Worm (Caenorhabditis elegans) whole organism, early embryonic: Measurements from ENCODE around the gene srr-8.

Source experiments
- B0310.2 ChIP-seq: sonication (generic microtip); optimal IDR thresholded peaks from 2 replicates; lab custom pipeline; 2016; ENCODE audit warnings: mild to moderate bottlenecking, missing genetic modification characterization, missing compliant biosample characterization
- F13C5.2 ChIP-seq: sonication (generic microtip); optimal IDR thresholded peaks from 2 replicates; lab custom pipeline; 2017; ENCODE audit warnings: mild to moderate bottlenecking, missing genetic modification characterization, inconsistent platforms, missing compliant biosample characterization
- aly-1 ChIP-seq: sonication (generic microtip); optimal IDR thresholded peaks from 2 replicates; lab custom pipeline; 2016; ENCODE audit warnings: missing genetic modification characterization, missing compliant biosample characterization
- ama-1 ChIP-seq: fragments of 150-350 bp; optimal IDR thresholded peaks from 2 replicates; lab custom pipeline; 2014
- ceh-13 ChIP-seq: fragments of 200-800 bp; sonication (Bioruptor generic); optimal IDR thresholded peaks from 2 replicates; lab custom pipeline; 2018; ENCODE audit warnings: mild to moderate bottlenecking, missing genetic modification characterization, missing compliant biosample characterization
- ceh-36 ChIP-seq: sonication (generic microtip); optimal IDR thresholded peaks from 2 replicates; lab custom pipeline; 2016; ENCODE audit warnings: missing genetic modification characterization, inconsistent platforms, missing compliant biosample characterization
- ets-7 ChIP-seq: sonication (generic microtip); optimal IDR thresholded peaks from 2 replicates; lab custom pipeline; 2016; ENCODE audit warnings: missing genotype, missing genetic modification characterization, missing compliant biosample characterization
- flt-1 ChIP-seq: fragments of 200-800 bp; sonication (Bioruptor generic); IDR thresholded peaks from 2 replicates; pipeline ENCODE4 v1.3.6; 2022; ENCODE audit warnings: missing genetic modification characterization, missing compliant biosample characterization
- hmbx-1 ChIP-seq: sonication (generic microtip); optimal IDR thresholded peaks from 2 replicates; lab custom pipeline; 2016; ENCODE audit warnings: mild to moderate bottlenecking, missing genetic modification characterization, missing compliant biosample characterization
- hmg-4 ChIP-seq: fragments of 200-800 bp; sonication (Bioruptor generic); optimal IDR thresholded peaks from 2 replicates; lab custom pipeline; 2018; ENCODE audit warnings: mild to moderate bottlenecking, missing genetic modification characterization, missing compliant biosample characterization
- hnd-1 ChIP-seq: sonication (generic microtip); optimal IDR thresholded peaks from 2 replicates; lab custom pipeline; 2016; ENCODE audit warnings: missing genetic modification characterization, missing compliant biosample characterization
- pes-1 ChIP-seq: fragments of 200-800 bp; sonication (Bioruptor generic); IDR thresholded peaks from 2 replicates; pipeline ENCODE4 v1.3.6; 2022; ENCODE audit warnings: missing genetic modification reagents, missing genetic modification characterization, missing compliant biosample characterization
- scrt-1 ChIP-seq: fragments of 200-800 bp; sonication (Bioruptor generic); IDR thresholded peaks from 2 replicates; pipeline ENCODE4 v1.3.6; 2022; ENCODE audit warnings: missing genetic modification characterization, missing compliant biosample characterization
- sea-1 ChIP-seq: fragments of 200-800 bp; sonication (Bioruptor generic); conservative IDR thresholded peaks from 2 replicates; pipeline ENCODE4 v1.3.6; 2022; ENCODE audit warnings: missing genetic modification characterization, missing compliant biosample characterization
- tbx-11 ChIP-seq: fragments of 200-800 bp; sonication (Bioruptor generic); IDR thresholded peaks from 2 replicates; pipeline ENCODE4 v1.3.6; 2022; ENCODE audit warnings: missing genetic modification characterization, missing compliant biosample characterization
- tbx-37 ChIP-seq: fragments of 200-800 bp; sonication (Bioruptor generic); conservative IDR thresholded peaks from 2 replicates; pipeline ENCODE4 v1.3.6; 2022; ENCODE audit warnings: missing genetic modification reagents, missing genetic modification characterization, missing compliant biosample characterization
- tra-4 ChIP-seq: sonication (generic microtip); optimal IDR thresholded peaks from 2 replicates; lab custom pipeline; 2017; ENCODE audit warnings: missing genetic modification characterization, missing compliant biosample characterization

Gene srr-8

ce11 chrV:4965790-4966189, 35.7 kb upstream of the srr-8 start:
- TF ChIP-seq tbx-11 (GFP tag; lab: Robert Waterston, UW) (no peak), ets-7 (no peak), ama-1 (no peak), scrt-1 (no peak), pes-1 (GFP tag; lab: Robert Waterston, UW) (no peak), hmbx-1 (no peak), ceh-13 (GFP tag; lab: Kevin White, UChicago) (no peak), sea-1 (no peak), B0310.2 (no peak), tra-4 (tag; lab: Kevin White, UChicago) (no peak), F13C5.2 (tag; lab: Kevin White, UChicago) (no peak)

ce11 chrV:4967238-4967637, 34.2 kb upstream of the srr-8 start:
- TF ChIP-seq hnd-1 (tag; lab: Kevin White, UChicago), result no peak
- TF ChIP-seq pes-1 (GFP tag; lab: Robert Waterston, UW), result 0 out of 2 replicates have a peak, but pooled peaks have one; percentile 10
- TF ChIP-seq flt-1, result no peak
- TF ChIP-seq tra-4 (tag; lab: Kevin White, UChicago), result no peak
- TF ChIP-seq ets-7, result no peak

ce11 chrV:4968775-4969174, 32.7 kb upstream of the srr-8 start:
- TF ChIP-seq hnd-1 (tag; lab: Kevin White, UChicago), result no peak
- no peak for TF ChIP-seq tra-4 (tag; lab: Kevin White, UChicago)
- no peak for TF ChIP-seq tbx-37 (GFP tag; lab: Robert Waterston, UW)
- no peak for TF ChIP-seq ceh-13 (GFP tag; lab: Kevin White, UChicago)
- no peak for TF ChIP-seq scrt-1
- TF ChIP-seq B0310.2, result no peak
- no peak for TF ChIP-seq ets-7
- no peak for TF ChIP-seq tbx-11 (GFP tag; lab: Robert Waterston, UW)
- no peak for TF ChIP-seq flt-1
- TF ChIP-seq F13C5.2 (tag; lab: Kevin White, UChicago), result no peak
- no peak for TF ChIP-seq hmbx-1
- TF ChIP-seq pes-1 (GFP tag; lab: Robert Waterston, UW), result no peak
- no peak for TF ChIP-seq ceh-36 (tag; lab: Kevin White, UChicago)
- no peak for TF ChIP-seq hmg-4 (GFP tag; lab: Kevin White, UChicago)
- TF ChIP-seq aly-1 (tag; lab: Kevin White, UChicago), result no peak
- TF ChIP-seq ama-1, result no peak

- no peak for TF ChIP-seq hmbx-1
- TF ChIP-seq ets-7, result no peak
- no peak for TF ChIP-seq sea-1
- no peak for TF ChIP-seq flt-1
- TF ChIP-seq aly-1 (tag; lab: Kevin White, UChicago), result no peak
- no peak for TF ChIP-seq tbx-11 (GFP tag; lab: Robert Waterston, UW)
- no peak for TF ChIP-seq pes-1 (GFP tag; lab: Robert Waterston, UW)
- TF ChIP-seq ceh-36 (tag; lab: Kevin White, UChicago), result no peak
- no peak for TF ChIP-seq tra-4 (tag; lab: Kevin White, UChicago)
- no peak for TF ChIP-seq ama-1
These were observed 32.0 kb upstream of the srr-8 start for ce11 chrV:4969503-4969902.

- no peak for TF ChIP-seq ceh-36 (tag; lab: Kevin White, UChicago)
- TF ChIP-seq hnd-1 (tag; lab: Kevin White, UChicago), result no peak
- TF ChIP-seq scrt-1, result no peak
These were observed 28.5 kb upstream of the srr-8 start, which contains the start of gene srsx-9 for ce11 chrV:4972943-4973342. srsx-9 (minus strand) TSS chrV:4973043.

- TF ChIP-seq flt-1 (no peak), hnd-1 (tag; lab: Kevin White, UChicago) (no peak), ets-7 (no peak), hmbx-1 (no peak), B0310.2 (no peak), scrt-1 (no peak), ceh-36 (tag; lab: Kevin White, UChicago) (no peak), ceh-13 (GFP tag; lab: Kevin White, UChicago) (no peak), pes-1 (GFP tag; lab: Robert Waterston, UW) (no peak), tbx-37 (GFP tag; lab: Robert Waterston, UW) (no peak), sea-1 (no peak), hmg-4 (GFP tag; lab: Kevin White, UChicago) (no peak), tra-4 (tag; lab: Kevin White, UChicago) (no peak), aly-1 (tag; lab: Kevin White, UChicago) (no peak), F13C5.2 (tag; lab: Kevin White, UChicago) (no peak), tbx-11 (GFP tag; lab: Robert Waterston, UW) (no peak)
These were observed 26.8 kb upstream of the srr-8 start, which contains the start of gene srsx-10 for ce11 chrV:4974677-4975076. srsx-10 (minus strand) TSS chrV:4974777.

- TF ChIP-seq flt-1 (no peak), pes-1 (GFP tag; lab: Robert Waterston, UW) (no peak), tbx-37 (GFP tag; lab: Robert Waterston, UW) (no peak), hmg-4 (GFP tag; lab: Kevin White, UChicago) (no peak), hmbx-1 (no peak), tbx-11 (GFP tag; lab: Robert Waterston, UW) (no peak), tra-4 (tag; lab: Kevin White, UChicago) (no peak), B0310.2 (no peak), aly-1 (tag; lab: Kevin White, UChicago) (no peak), ets-7 (no peak), sea-1 (no peak), F13C5.2 (tag; lab: Kevin White, UChicago) (no peak), scrt-1 (no peak), ceh-36 (tag; lab: Kevin White, UChicago) (no peak), ceh-13 (GFP tag; lab: Kevin White, UChicago) (no peak), ama-1 (no peak)
These were observed 26.3 kb upstream of the srr-8 start, which contains the start of gene F26G5.1 for ce11 chrV:4975140-4975539. F26G5.1 (plus strand) TSS chrV:4975478.

ce11 chrV:4977539-4977938, 23.9 kb upstream of the srr-8 start:
- TF ChIP-seq hnd-1 (tag; lab: Kevin White, UChicago), result no peak
